Fruit fly (Drosophila melanogaster) whole organism, wandering third instar larva: ENCODE results near the gene Alr.

Experiments
- CG32264 ChIP-seq: fragments of 200-800 bp; sonication (Bioruptor generic); optimal IDR thresholded peaks from 2 replicates; lab custom pipeline; 2016; ENCODE audit warnings: missing biosample characterization, missing genetic modification characterization
- CG9705 ChIP-seq: fragments of 200-800 bp; sonication (Bioruptor generic); optimal IDR thresholded peaks from 2 replicates; lab custom pipeline; 2018; ENCODE audit warnings: missing biosample characterization, mild to moderate bottlenecking, missing genetic modification characterization
- CrebA ChIP-seq: fragments of 200-800 bp; sonication (Bioruptor generic); optimal IDR thresholded peaks from 2 replicates; lab custom pipeline; 2016; ENCODE audit warnings: missing biosample characterization, mild to moderate bottlenecking, missing genetic modification characterization, borderline replicate concordance
- Dfd ChIP-seq: fragments of >200 bp; optimal IDR thresholded peaks from 2 replicates; lab custom pipeline; 2017; ENCODE audit warnings: missing biosample characterization, missing genetic modification characterization
- Dif ChIP-seq: fragments of 200-275, 200-300 bp; sonication (Bioruptor generic); optimal IDR thresholded peaks from 2 replicates; lab custom pipeline; 2018; ENCODE audit warnings: missing biosample characterization, missing genetic modification characterization; ENCODE audit not compliant: partially characterized antibody
- HLH106 ChIP-seq: fragments of 200-800 bp; optimal IDR thresholded peaks from 3 replicates; lab custom pipeline; 2019; ENCODE audit warnings: missing biosample characterization, mild to moderate bottlenecking, missing genetic modification characterization, moderate library complexity
- Hnf4 ChIP-seq: fragments of 200-800 bp; sonication (Bioruptor generic); optimal IDR thresholded peaks from 2 replicates; lab custom pipeline; 2016; ENCODE audit warnings: missing biosample characterization, mild to moderate bottlenecking, missing genetic modification characterization
- Jra ChIP-seq: sonication (Bioruptor generic); optimal IDR thresholded peaks from 2 replicates; lab custom pipeline; 2016; ENCODE audit warnings: missing biosample characterization, missing genetic modification characterization
- Mio ChIP-seq: sonication (Bioruptor generic); optimal IDR thresholded peaks from 2 replicates; lab custom pipeline; 2016; ENCODE audit warnings: missing biosample characterization, missing genetic modification characterization
- N ChIP-seq: fragments of >200 bp; optimal IDR thresholded peaks from 2 replicates; lab custom pipeline; 2018; ENCODE audit warnings: missing biosample characterization, missing external identifiers, missing genetic modification characterization
- Vsx2 ChIP-seq: fragments of 200-300, 225-300 bp; sonication (Bioruptor generic); optimal IDR thresholded peaks from 2 replicates; lab custom pipeline; 2018; ENCODE audit warnings: missing biosample characterization, missing genetic modification characterization; ENCODE audit not compliant: partially characterized antibody
- br ChIP-seq: fragments of 200-800 bp; sonication (Bioruptor generic); optimal IDR thresholded peaks from 2 replicates; lab custom pipeline; 2016; ENCODE audit warnings: missing biosample characterization, missing genetic modification characterization
- brk ChIP-seq: fragments of 200-800 bp; sonication (Bioruptor generic); optimal IDR thresholded peaks from 2 replicates; lab custom pipeline; 2016; ENCODE audit warnings: missing biosample characterization, mild to moderate bottlenecking, missing genetic modification characterization
- dl ChIP-seq, 2 experiments: fragments of 175-275, 200-275 bp in 1 of 2; fragments of 200-275 bp in 1 of 2; sonication (Bioruptor generic); optimal IDR thresholded peaks; lab custom pipeline; 2018; ENCODE audit warnings: mild to moderate bottlenecking in 2 of 2, missing biosample characterization in 2 of 2, missing genetic modification characterization in 2 of 2, moderate library complexity in 2 of 2; ENCODE audit not compliant: partially characterized antibody in 2 of 2, insufficient read depth in 1 of 2
- dmrt93B ChIP-seq: fragments of 200-800 bp; sonication (Bioruptor generic); optimal IDR thresholded peaks from 2 replicates; lab custom pipeline; 2018; ENCODE audit warnings: missing biosample characterization, mild to moderate bottlenecking, missing genetic modification characterization
- dsf ChIP-seq: sonication (Bioruptor generic); optimal IDR thresholded peaks from 2 replicates; lab custom pipeline; 2016; ENCODE audit warnings: missing biosample characterization, missing genetic modification characterization, borderline replicate concordance
- foxo ChIP-seq, 2 experiments: fragments of 200-800 bp; sonication (Bioruptor generic); optimal IDR thresholded peaks; 2 replicates in 1 of 2; 3 replicates in 1 of 2; lab custom pipeline; 2016 to 2017; ENCODE audit warnings: missing biosample characterization in 2 of 2, missing genetic modification characterization in 2 of 2
- h ChIP-seq: fragments of 200-800 bp; sonication (Bioruptor generic); optimal IDR thresholded peaks from 3 replicates; lab custom pipeline; 2016; ENCODE audit warnings: missing biosample characterization, mild to moderate bottlenecking, missing genetic modification characterization
- pan ChIP-seq: fragments of >200 bp; optimal IDR thresholded peaks from 2 replicates; lab custom pipeline; 2017
- psq ChIP-seq: fragments of 200-800 bp; sonication (Bioruptor generic); optimal IDR thresholded peaks from 3 replicates; lab custom pipeline; 2017; ENCODE audit warnings: missing biosample characterization, mild to moderate bottlenecking, missing genetic modification characterization, moderate library complexity
- rgr ChIP-seq: fragments of 200-800 bp; sonication (Bioruptor generic); optimal IDR thresholded peaks from 3 replicates; lab custom pipeline; 2016; ENCODE audit warnings: missing biosample characterization, mild to moderate bottlenecking, missing genetic modification characterization
- sage ChIP-seq: fragments of 200-800 bp; sonication (Bioruptor generic); optimal IDR thresholded peaks from 2 replicates; lab custom pipeline; 2016; ENCODE audit warnings: missing biosample characterization, mild to moderate bottlenecking, missing genetic modification characterization
- sv ChIP-seq: fragments of 200-800 bp; sonication (Bioruptor generic); optimal IDR thresholded peaks from 3 replicates; lab custom pipeline; 2016; ENCODE audit warnings: missing biosample characterization, missing genetic modification characterization

Alr gene

DNA sequence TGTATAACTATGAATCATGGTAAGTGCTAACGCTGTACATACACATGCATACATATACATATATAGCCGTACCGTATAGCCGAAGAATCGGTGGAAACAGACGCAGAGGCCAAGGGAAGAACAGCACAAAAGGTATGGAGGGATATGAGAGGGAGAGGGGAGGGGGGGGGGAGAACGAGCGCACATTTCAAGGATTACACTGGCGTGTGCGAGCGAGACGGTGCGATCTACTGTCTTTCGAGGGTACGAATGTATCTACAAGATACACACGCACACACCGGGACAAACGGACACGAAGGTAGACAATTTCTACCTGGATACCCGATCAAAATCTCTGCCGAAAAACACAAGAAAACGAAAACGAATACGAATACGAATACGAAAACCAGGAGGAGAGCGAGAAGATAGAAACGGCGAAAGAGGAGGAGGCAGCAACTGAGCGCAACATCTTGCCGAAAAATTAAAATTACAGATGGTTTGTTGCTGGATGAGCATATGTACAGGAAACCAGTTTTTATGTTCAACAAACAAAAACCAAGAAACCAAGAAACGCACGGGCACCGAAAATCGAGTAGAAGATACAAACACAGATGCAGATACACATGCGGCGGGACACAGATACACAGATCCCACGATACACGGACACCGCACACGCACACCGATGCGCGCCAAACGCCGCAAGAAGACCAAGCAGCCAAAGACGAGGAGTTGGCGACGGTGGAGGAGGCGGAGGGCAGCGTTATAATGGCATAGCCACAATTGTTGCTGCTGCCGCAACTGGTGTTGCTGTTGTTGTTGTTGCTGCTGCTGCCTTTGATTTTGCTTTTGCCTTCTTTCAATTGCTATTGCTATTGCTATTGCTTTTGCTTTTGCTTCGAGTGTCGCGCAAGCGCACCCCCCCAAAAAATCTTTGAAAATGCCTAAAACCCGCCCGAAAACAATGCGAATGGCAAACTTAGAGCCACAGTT lies 25.9 kb downstream of the Alr start:
- TF ChIP-seq psq (peak; percentile 99), dl (GFP tag; optimal IDR thresholded peaks at IDR 0.05; lab: Kevin White, UChicago; ENCODE audit: insufficient read depth in 1 of 2, partially characterized antibody in 2 of 2) (peak in 1 of 2 experiments; percentile 6), Vsx2 (GFP tag; lab: Kevin White, UChicago) (peak; percentile 14), rgr (no peak), brk (GFP tag; lab: Kevin White, UChicago) (peak; percentile 35), CG32264 (GFP tag; lab: Kevin White, UChicago) (no peak), Dfd (GFP tag; lab: Kevin White, UChicago) (peak; percentile 47)
- TF ChIP-seq, all 38 proteins: peak for 5

DNA sequence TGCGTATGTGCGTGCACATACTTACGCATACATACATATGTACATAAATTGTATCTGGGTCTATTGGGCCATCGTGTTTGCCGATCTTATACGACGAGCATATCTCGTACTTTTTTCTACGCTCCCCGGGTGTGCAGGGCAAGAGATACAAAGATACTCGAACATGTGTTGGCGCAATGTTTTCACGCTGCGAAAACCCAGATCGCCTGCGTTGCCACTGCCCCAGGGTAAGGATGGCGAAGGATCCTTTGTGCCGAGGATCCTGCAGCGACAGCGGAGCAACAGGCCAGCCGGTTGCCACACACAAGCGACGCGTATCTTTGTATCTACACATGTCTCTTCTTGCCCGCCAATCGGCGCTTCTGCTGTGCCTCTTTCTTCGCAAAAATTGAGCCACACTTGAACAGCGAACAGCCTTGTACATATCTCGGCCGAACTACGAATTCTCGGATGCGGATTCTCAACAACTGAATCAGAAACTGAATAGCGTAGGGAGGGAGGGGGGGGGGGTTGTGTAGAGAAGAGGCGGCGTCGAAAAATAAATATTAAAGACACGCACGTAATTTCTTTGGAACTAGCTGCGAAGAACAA lies 27.0 kb downstream of the Alr start:
- no peak for TF ChIP-seq br (GFP tag; lab: Kevin White, UChicago)
- TF ChIP-seq psq = peak; percentile 86

DNA sequence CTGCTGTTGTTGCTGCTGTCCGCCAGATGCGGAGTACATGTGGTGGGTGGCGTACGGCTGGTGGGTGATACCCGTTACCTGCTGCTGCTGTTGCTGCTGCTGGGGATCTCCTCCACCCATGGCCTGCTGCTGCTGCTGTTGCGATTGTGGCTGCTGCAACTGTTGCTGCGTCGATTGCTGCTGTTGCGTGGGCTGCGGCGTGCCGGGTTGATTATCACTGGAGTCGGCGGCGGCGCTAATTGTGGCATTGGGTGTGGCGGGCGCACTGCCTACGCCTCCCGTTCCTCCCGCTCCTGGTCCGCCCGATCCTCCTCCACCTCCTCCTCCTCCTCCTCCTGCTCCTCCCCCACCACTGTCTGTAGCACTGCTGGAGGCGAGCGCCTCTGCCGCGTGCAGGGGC lies 33.7 kb downstream of the Alr start:
- peak; percentile 90 for TF ChIP-seq Dfd (GFP tag; lab: Kevin White, UChicago)
- TF ChIP-seq Hnf4 = no peak
- no peak for TF ChIP-seq br (GFP tag; lab: Kevin White, UChicago)
- TF ChIP-seq Mio = no peak
- no peak for TF ChIP-seq CG9705
- no peak for TF ChIP-seq Dif
- TF ChIP-seq brk (GFP tag; lab: Kevin White, UChicago) = no peak
- no peak for TF ChIP-seq HLH106 (tag; lab: Kevin White, UChicago)

DNA sequence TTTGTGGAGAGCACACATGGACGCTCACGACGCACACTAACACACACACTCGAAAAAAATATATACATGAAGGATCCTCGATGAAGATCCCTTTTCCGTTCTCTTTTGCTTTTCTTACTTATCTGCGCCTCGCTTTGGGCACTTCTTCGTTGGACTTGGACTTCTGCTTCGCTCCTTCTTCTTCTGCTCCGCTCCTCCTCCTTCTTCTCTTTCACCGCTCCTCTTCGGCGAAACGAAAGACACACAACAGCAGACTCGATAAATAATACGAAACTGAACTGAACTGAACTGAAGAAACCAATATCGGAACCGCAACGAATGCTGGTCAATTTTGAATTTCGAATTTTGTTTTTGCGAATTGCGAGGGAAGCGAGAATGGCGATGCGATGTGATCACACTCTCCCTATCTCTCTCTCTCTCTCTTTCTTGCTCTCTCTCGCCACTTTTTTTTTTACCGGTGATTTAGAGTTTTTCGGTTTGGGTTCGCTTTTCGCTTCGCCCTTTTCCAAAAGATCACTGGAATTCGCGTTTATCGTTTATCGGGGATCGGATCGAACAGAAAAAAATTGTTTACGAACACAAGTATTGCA lies 34.7 kb downstream of the Alr start:
- TF ChIP-seq HLH106 (tag; lab: Kevin White, UChicago) = no peak
- TF ChIP-seq psq = peak; percentile 93

DNA sequence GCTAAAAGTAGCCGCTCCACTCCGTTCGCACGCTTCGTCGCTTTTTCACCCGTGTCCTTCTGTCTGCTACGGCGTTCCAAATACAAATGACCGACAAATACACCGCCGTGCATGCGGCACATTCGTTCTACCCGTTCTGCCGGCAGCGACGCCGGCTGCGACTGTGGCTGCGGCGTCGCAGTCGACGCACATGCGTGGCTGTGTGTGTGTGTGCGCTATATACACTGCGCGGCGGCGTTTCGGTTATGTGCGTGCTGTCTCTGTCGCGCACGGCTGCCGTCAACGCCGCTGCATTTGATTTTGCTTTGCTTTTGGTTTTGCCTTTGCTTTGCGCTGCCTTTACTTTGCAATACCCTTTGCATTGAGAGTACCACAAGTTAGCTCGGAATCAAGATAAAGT lies 35.3 kb downstream of the Alr start, which contains the start of gene zld:
zld (minus strand) TSS at position 92 of the 400 bp plus-strand sequence.
- TF ChIP-seq psq = peak; percentile 2
- TF ChIP-seq CrebA = no peak
- peak; percentile 9 for TF ChIP-seq Dif

DNA sequence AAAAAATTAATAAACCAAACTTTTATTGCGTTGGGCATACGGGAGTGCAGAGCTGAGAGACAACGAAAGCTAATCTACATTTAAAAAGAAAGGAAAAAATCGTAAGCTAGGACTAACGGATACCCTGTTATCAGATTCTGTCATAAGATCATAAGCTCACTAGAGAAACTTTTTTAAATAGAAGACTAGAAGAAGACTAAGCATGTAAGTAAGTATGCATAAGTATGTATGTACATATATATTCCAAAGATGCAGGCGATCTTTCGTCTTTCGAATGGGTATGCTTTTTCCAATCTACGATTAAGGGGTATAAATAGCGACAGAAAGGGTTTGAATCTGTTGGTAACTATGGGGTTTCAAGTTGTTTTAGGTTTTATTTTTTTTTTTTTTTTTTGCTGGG lies 36.8 kb downstream of the Alr start:
- no peak for TF ChIP-seq N (GFP tag; lab: Kevin White, UChicago)
- TF ChIP-seq CrebA = no peak
- TF ChIP-seq dl (GFP tag; optimal IDR thresholded peaks at IDR 0.05; lab: Kevin White, UChicago; ENCODE audit: insufficient read depth in 1 of 2, partially characterized antibody in 2 of 2) = no peak
- no peak for TF ChIP-seq sage (GFP tag; lab: Kevin White, UChicago)
- TF ChIP-seq psq = no peak
- TF ChIP-seq Mio = no peak
- no peak for TF ChIP-seq pan (lab: Kevin White, UChicago)
- no peak for TF ChIP-seq Jra (GFP tag; lab: Kevin White, UChicago)
- TF ChIP-seq foxo (GFP tag; optimal IDR thresholded peaks at IDR 0.05; lab: Kevin White, UChicago) = no peak
- TF ChIP-seq Hnf4 = no peak
- TF ChIP-seq h (GFP tag; lab: Kevin White, UChicago) = no peak
- no peak for TF ChIP-seq dsf (GFP tag; lab: Kevin White, UChicago)
- no peak for TF ChIP-seq sv
- no peak for TF ChIP-seq CG32264 (GFP tag; lab: Kevin White, UChicago)
- no peak for TF ChIP-seq dmrt93B (GFP tag; lab: Kevin White, UChicago)
- no peak for TF ChIP-seq Dfd (GFP tag; lab: Kevin White, UChicago)
- no peak for TF ChIP-seq rgr
- no peak for TF ChIP-seq HLH106 (tag; lab: Kevin White, UChicago)

DNA sequence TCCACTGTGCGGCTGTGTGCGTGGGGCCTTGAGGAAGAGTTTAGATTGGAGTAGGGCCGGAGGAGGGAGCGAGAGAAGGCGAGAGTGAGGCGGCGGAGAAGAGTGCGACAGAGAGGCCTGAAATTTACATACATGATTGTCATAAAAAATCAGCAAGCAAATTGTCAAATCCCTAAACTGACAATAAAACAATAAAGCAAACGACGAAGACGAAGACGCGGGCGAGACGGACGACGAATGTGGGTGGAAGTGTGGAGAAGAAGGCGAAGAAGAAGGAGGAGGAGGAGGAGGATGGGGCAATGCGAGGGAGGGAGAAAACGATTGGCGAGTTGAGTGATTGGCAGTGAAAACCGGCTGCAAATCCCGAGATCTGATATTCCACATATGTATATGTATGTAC lies 37.3 kb downstream of the Alr start:
- TF ChIP-seq psq = peak; percentile 62
- TF ChIP-seq N (GFP tag; lab: Kevin White, UChicago) = no peak
- no peak for TF ChIP-seq h (GFP tag; lab: Kevin White, UChicago)
- TF ChIP-seq sage (GFP tag; lab: Kevin White, UChicago) = no peak
